Fruit fly (Drosophila melanogaster): ENCODE results near the gene CG42353.
A peak's percentile ranks its signal among the peaks of the same experiment; 100 is the strongest.

Gene CG42353

dm6 chrX:16104738-16105426, at the start of gene CG42353, which contains the start of gene CG42354:
TSS of gene CG42353 (minus strand) at chrX:16104946.
TSS of gene CG42354 (minus strand) at chrX:16104946.
- TF ChIP-seq PHDP (tag; optimal IDR thresholded peaks at IDR 0.05) (peak; percentile 97), Kr (GFP tag; optimal IDR thresholded peaks at IDR 0.05) (peak; percentile 61), CG9817 (tag; optimal IDR thresholded peaks at IDR 0.05) (peak; percentile 94), org-1 (GFP tag; optimal IDR thresholded peaks at IDR 0.05) (peak; percentile 93), Xrp1 (GFP tag; IDR thresholded peaks at IDR 0.05) (peak; percentile 97), CG30020 (tag; optimal IDR thresholded peaks at IDR 0.05) (peak; percentile 76), CG13424 (tag; optimal IDR thresholded peaks at IDR 0.05) (peak; percentile 97), CG31441 (GFP tag; IDR thresholded peaks at IDR 0.05) (peak; percentile 91), CG7556 (GFP tag; optimal IDR thresholded peaks at IDR 0.05) (peak; percentile 97), CG7839 (tag; optimal IDR thresholded peaks at IDR 0.05) (peak; percentile 97), gsb (GFP tag; IDR thresholded peaks at IDR 0.05) (peak; percentile 90), tx (GFP tag; optimal IDR thresholded peaks at IDR 0.05) (peak; percentile 87), kay (GFP tag; optimal IDR thresholded peaks at IDR 0.05) (peak; percentile 80), CG12155 (GFP tag; optimal IDR thresholded peaks at IDR 0.05) (peak; percentile 92), CG34422 (GFP tag; IDR thresholded peaks at IDR 0.05) (peak; percentile 96), wek (GFP tag; optimal IDR thresholded peaks at IDR 0.05) (peak; percentile 87), schlank (tag; optimal IDR thresholded peaks at IDR 0.05) (peak; percentile 71), CG34224 (GFP tag; IDR thresholded peaks at IDR 0.05; ENCODE audit: partially characterized antibody) (no peak), mirr (GFP tag; optimal IDR thresholded peaks at IDR 0.05) (peak; percentile 83), sisA (GFP tag; IDR thresholded peaks at IDR 0.05) (peak; percentile 94), sr (GFP tag; IDR thresholded peaks at IDR 0.05) (peak; percentile 25; the same call in 1 of the 3 replicates), kah (GFP tag; optimal IDR thresholded peaks at IDR 0.05) (peak; percentile 75), CG17186 (GFP tag; optimal IDR thresholded peaks at IDR 0.05) (peak; percentile 79), CG7963 (GFP tag; IDR thresholded peaks at IDR 0.05; ENCODE audit: partially characterized antibody) (no peak), Chrac-16 (GFP tag; optimal IDR thresholded peaks at IDR 0.05) (peak; percentile 96), ara (GFP tag; IDR thresholded peaks at IDR 0.05) (peak; percentile 95), mam (GFP tag; optimal IDR thresholded peaks at IDR 0.05) (peak; percentile 79), Lim3 (GFP tag; IDR thresholded peaks at IDR 0.05) (peak; percentile 79), CG12942 (GFP tag; optimal IDR thresholded peaks at IDR 0.05) (peak; percentile 93), twi (tag; optimal IDR thresholded peaks at IDR 0.05) (peak; percentile 94), Hey (tag; optimal IDR thresholded peaks at IDR 0.05) (peak; percentile 79), gsb-n (tag; optimal IDR thresholded peaks at IDR 0.05) (peak; percentile 97), CG5953 (GFP tag; IDR thresholded peaks at IDR 0.05) (peak; percentile 86), zfh2 (GFP tag; optimal IDR thresholded peaks at IDR 0.05) (peak; percentile 93), dati (GFP tag; IDR thresholded peaks at IDR 0.05) (peak; percentile 68), CG2199 (GFP tag; IDR thresholded peaks at IDR 0.05) (peak; percentile 84; the same call in 2 of the 3 replicates), CG10959 (GFP tag; IDR thresholded peaks at IDR 0.05) (peak; percentile 93), CG15601 (tag; optimal IDR thresholded peaks at IDR 0.05) (peak; percentile 95), Dref (GFP tag; IDR thresholded peaks at IDR 0.05) (0 out of 2 replicates have a peak, but pooled peaks have one; percentile 25), corto (GFP tag; optimal IDR thresholded peaks at IDR 0.05) (peak; percentile 45), CG2120 (GFP tag; optimal IDR thresholded peaks at IDR 0.05) (peak; percentile 96), amos (GFP tag; IDR thresholded peaks at IDR 0.05; ENCODE audit: partially characterized antibody) (peak; percentile 48; the same call in 1 of the 2 replicates), slbo (GFP tag; IDR thresholded peaks at IDR 0.05) (peak; percentile 93), CG17385 (GFP tag; optimal IDR thresholded peaks at IDR 0.05) (peak; percentile 92), CG15269 (tag; optimal IDR thresholded peaks at IDR 0.05) (peak; percentile 95), Hr51 (GFP tag; optimal IDR thresholded peaks at IDR 0.05) (peak; percentile 94 to 96), CG9727 (GFP tag; optimal IDR thresholded peaks at IDR 0.05) (peak; percentile 97), CG10565 (GFP tag; optimal IDR thresholded peaks at IDR 0.05) (peak; percentile 71), Fer1 (GFP tag; optimal IDR thresholded peaks at IDR 0.05) (peak; percentile 96)
